Fruit fly (Drosophila melanogaster) whole organism, embryonic: ENCODE measurements around the gene Fancl.

Source experiments
- Ada2b ChIP-seq: fragments of 200-800 bp; sonication (Bioruptor generic); IDR thresholded peaks from 2 replicates; pipeline ENCODE4 v1.3.6; 2022; ENCODE audit warnings: missing biosample characterization, missing genetic modification characterization
- BtbVII ChIP-seq: fragments of 200-800 bp; sonication (Bioruptor generic); optimal IDR thresholded peaks from 3 replicates; lab custom pipeline; 2017; ENCODE audit warnings: missing biosample characterization, mild to moderate bottlenecking, missing genetic modification characterization
- CG10209 ChIP-seq: fragments of 200-800 bp; sonication (Bioruptor generic); optimal IDR thresholded peaks from 3 replicates; lab custom pipeline; 2017; ENCODE audit warnings: missing biosample characterization, mild to moderate bottlenecking, missing genetic modification characterization, missing genetic modification reagents
- CG10959 ChIP-seq: fragments of 200-800 bp; sonication (Bioruptor generic); IDR thresholded peaks from 2 replicates; pipeline ENCODE4 v1.3.6; 2022; ENCODE audit warnings: missing biosample characterization, missing genetic modification characterization
- CG11560 ChIP-seq: fragments of 200-800 bp; sonication (Bioruptor generic); IDR thresholded peaks from 3 replicates; pipeline ENCODE4 v1.3.6; 2022; ENCODE audit warnings: missing biosample characterization, missing genetic modification characterization
- CG12942 ChIP-seq: fragments of 200-800 bp; sonication (Bioruptor generic); optimal IDR thresholded peaks from 3 replicates; lab custom pipeline; 2016; ENCODE audit warnings: missing biosample characterization, missing genetic modification characterization
- CG1529 ChIP-seq: fragments of 200-800 bp; sonication (Bioruptor generic); optimal IDR thresholded peaks from 3 replicates; lab custom pipeline; 2018; ENCODE audit warnings: missing biosample characterization, missing genetic modification characterization
- CG15696 ChIP-seq: fragments of 200-800 bp; sonication (Bioruptor generic); optimal IDR thresholded peaks from 2 replicates; lab custom pipeline; 2019; ENCODE audit warnings: missing biosample characterization, mild to moderate bottlenecking, missing genetic modification characterization, moderate library complexity
- CG1603 ChIP-seq: fragments of 200-800 bp; sonication (Bioruptor generic); optimal IDR thresholded peaks from 2 replicates; lab custom pipeline; 2019; ENCODE audit warnings: missing biosample characterization, mild to moderate bottlenecking, missing genetic modification characterization, moderate library complexity
- CG18011 ChIP-seq: fragments of 200-800 bp; sonication (Bioruptor generic); optimal IDR thresholded peaks from 2 replicates; lab custom pipeline; 2017; ENCODE audit warnings: missing biosample characterization, missing genetic modification characterization, mild to moderate bottlenecking, moderate library complexity, missing genotype
- CG3065 ChIP-seq: fragments of 200-800 bp; sonication (Bioruptor generic); optimal IDR thresholded peaks from 2 replicates; lab custom pipeline; 2016; ENCODE audit warnings: missing biosample characterization, missing genetic modification characterization
- CG4282 ChIP-seq: fragments of 200-800 bp; sonication (Bioruptor generic); optimal IDR thresholded peaks from 2 replicates; lab custom pipeline; 2016; ENCODE audit warnings: missing biosample characterization, missing genetic modification characterization
- CG6854 ChIP-seq: fragments of 200-800 bp; sonication (Bioruptor generic); optimal IDR thresholded peaks from 3 replicates; lab custom pipeline; 2017; ENCODE audit warnings: missing biosample characterization, mild to moderate bottlenecking, missing genetic modification characterization
- CG7786 ChIP-seq: fragments of 200-800 bp; sonication (Bioruptor generic); optimal IDR thresholded peaks from 2 replicates; lab custom pipeline; 2016; ENCODE audit warnings: missing biosample characterization, missing genetic modification characterization
- CG8478 ChIP-seq: fragments of >200 bp; optimal IDR thresholded peaks from 2 replicates; lab custom pipeline; 2018
- CG9876 ChIP-seq: fragments of 200-800 bp; sonication (Bioruptor generic); optimal IDR thresholded peaks from 2 replicates; lab custom pipeline; 2016; ENCODE audit warnings: missing biosample characterization, missing genetic modification characterization
- CTCF ChIP-seq: fragments of 200-800 bp; sonication (Bioruptor generic); optimal IDR thresholded peaks from 2 replicates; lab custom pipeline; 2017; ENCODE audit warnings: missing biosample characterization, mild to moderate bottlenecking, missing genetic modification characterization, moderate library complexity
- D19A ChIP-seq: fragments of 200-800 bp; optimal IDR thresholded peaks from 3 replicates; lab custom pipeline; 2019; ENCODE audit warnings: missing biosample characterization, mild to moderate bottlenecking, missing genetic modification characterization, moderate library complexity
- D19B ChIP-seq: fragments of 200-800 bp; sonication (Bioruptor generic); optimal IDR thresholded peaks from 2 replicates; lab custom pipeline; 2017; ENCODE audit warnings: missing biosample characterization, mild to moderate bottlenecking, missing genetic modification characterization
- Dfd ChIP-seq, 2 experiments: fragments of >200 bp; optimal IDR thresholded peaks; 2 replicates each; lab custom pipeline; 2017; ENCODE audit warnings: missing biosample characterization in 2 of 2, missing genetic modification characterization in 2 of 2
- Elba2 ChIP-seq: fragments of 200-800 bp; sonication (Bioruptor generic); optimal IDR thresholded peaks from 3 replicates; lab custom pipeline; 2016; ENCODE audit warnings: missing biosample characterization, missing genetic modification characterization
- Fer1 ChIP-seq: fragments of 200-800 bp; sonication (Bioruptor generic); optimal IDR thresholded peaks from 2 replicates; lab custom pipeline; 2017; ENCODE audit warnings: missing biosample characterization, mild to moderate bottlenecking, missing genetic modification characterization
- Hey ChIP-seq: fragments of 200-800 bp; sonication (Bioruptor generic); optimal IDR thresholded peaks from 3 replicates; lab custom pipeline; 2018; ENCODE audit warnings: missing biosample characterization, mild to moderate bottlenecking, missing genetic modification characterization
- Hr3 ChIP-seq: fragments of 200-800 bp; sonication (Bioruptor generic); optimal IDR thresholded peaks from 3 replicates; lab custom pipeline; 2016; ENCODE audit warnings: missing biosample characterization, missing genetic modification characterization
- Lhr ChIP-seq: fragments of 200-800 bp; sonication (Bioruptor generic); optimal IDR thresholded peaks from 3 replicates; lab custom pipeline; 2017; ENCODE audit warnings: mild to moderate bottlenecking, missing biosample characterization, missing genetic modification reagents, missing genetic modification characterization
- NC2α ChIP-seq: fragments of 200-800 bp; sonication (Bioruptor generic); optimal IDR thresholded peaks from 2 replicates; lab custom pipeline; 2016; ENCODE audit warnings: missing biosample characterization, missing genetic modification characterization
- NC2β ChIP-seq: fragments of 200-800 bp; sonication (Bioruptor generic); optimal IDR thresholded peaks from 2 replicates; lab custom pipeline; 2016; ENCODE audit warnings: missing biosample characterization, missing genetic modification characterization
- NK7.1 ChIP-seq: fragments of 200-800 bp; sonication (Bioruptor generic); optimal IDR thresholded peaks from 3 replicates; lab custom pipeline; 2016; ENCODE audit warnings: missing biosample characterization, missing genetic modification characterization
- Opbp ChIP-seq: fragments of 200-800 bp; sonication (Bioruptor generic); IDR thresholded peaks from 3 replicates; pipeline ENCODE4 v1.3.6; 2022; ENCODE audit warnings: missing biosample characterization, missing genetic modification characterization; ENCODE audit not compliant: partially characterized antibody
- Pdp1 ChIP-seq, 2 experiments: fragments of 200-800 bp; sonication (Bioruptor generic); optimal IDR thresholded peaks; 3 replicates each; lab custom pipeline; 2016; ENCODE audit warnings: missing biosample characterization in 2 of 2, missing genetic modification characterization in 2 of 2, mild to moderate bottlenecking in 1 of 2, moderate library complexity in 1 of 2
- Ravus ChIP-seq: fragments of 200-800 bp; sonication (Bioruptor generic); IDR thresholded peaks from 2 replicates; pipeline ENCODE4 v1.3.6; 2022; ENCODE audit warnings: missing biosample characterization, missing genetic modification characterization
- Sox102F ChIP-seq: fragments of 200-800 bp; sonication (Bioruptor generic); optimal IDR thresholded peaks from 2 replicates; lab custom pipeline; 2018; ENCODE audit warnings: missing biosample characterization, mild to moderate bottlenecking, missing genetic modification characterization, moderate library complexity
- Usf ChIP-seq: fragments of 200-800 bp; sonication (Bioruptor generic); optimal IDR thresholded peaks from 2 replicates; lab custom pipeline; 2017; ENCODE audit warnings: missing genotype, missing biosample characterization, missing genetic modification characterization
- ato ChIP-seq: fragments of 200-800 bp; sonication (Bioruptor generic); IDR thresholded peaks from 2 replicates; pipeline ENCODE4 v1.3.6; 2022; ENCODE audit warnings: missing biosample characterization, missing genetic modification characterization; ENCODE audit not compliant: partially characterized antibody
- bab2 ChIP-seq: fragments of 200-800 bp; sonication (Bioruptor generic); optimal IDR thresholded peaks from 2 replicates; lab custom pipeline; 2016; ENCODE audit warnings: missing biosample characterization, missing genetic modification characterization
- bcd ChIP-seq: fragments of 200-800 bp; sonication (Bioruptor generic); optimal IDR thresholded peaks from 2 replicates; lab custom pipeline; 2017; ENCODE audit warnings: missing biosample characterization, mild to moderate bottlenecking, missing genetic modification characterization
- cg ChIP-seq: fragments of 200-800 bp; sonication (Bioruptor generic); optimal IDR thresholded peaks from 3 replicates; lab custom pipeline; 2019; ENCODE audit warnings: missing biosample characterization, mild to moderate bottlenecking, missing genetic modification characterization, moderate library complexity
- ci ChIP-seq: fragments of 200-800 bp; sonication (Bioruptor generic); IDR thresholded peaks from 3 replicates; pipeline ENCODE4 v1.3.6; 2022; ENCODE audit warnings: missing biosample characterization, missing genetic modification characterization
- crc ChIP-seq: fragments of 200-800 bp; sonication (Bioruptor generic); optimal IDR thresholded peaks from 2 replicates; lab custom pipeline; 2016; ENCODE audit warnings: missing biosample characterization, missing genetic modification characterization
- da ChIP-seq: fragments of 200-800 bp; sonication (Bioruptor generic); optimal IDR thresholded peaks from 2 replicates; lab custom pipeline; 2016; ENCODE audit warnings: missing biosample characterization, missing genetic modification characterization
- dan ChIP-seq: fragments of 200-800 bp; sonication (Bioruptor generic); IDR thresholded peaks from 2 replicates; pipeline ENCODE4 v1.3.6; 2022; ENCODE audit warnings: missing biosample characterization, missing genetic modification characterization
- hkb ChIP-seq, 2 experiments: fragments of 200-800 bp in 1 of 2; fragments of >200 bp in 1 of 2; sonication (Bioruptor generic) in 1 of 2; IDR thresholded peaks in 1 of 2; optimal IDR thresholded peaks in 1 of 2; 2 replicates each; pipeline versions ENCODE4 v1.3.6 to Lab custom; 2017 to 2022; ENCODE audit warnings: missing biosample characterization in 1 of 2, missing genetic modification characterization in 1 of 2
- mirr ChIP-seq: fragments of 200-800 bp; sonication (Bioruptor generic); optimal IDR thresholded peaks from 3 replicates; lab custom pipeline; 2018; ENCODE audit warnings: missing biosample characterization, mild to moderate bottlenecking, missing genetic modification characterization
- mld ChIP-seq: fragments of 200-800 bp; sonication (Bioruptor generic); IDR thresholded peaks from 3 replicates; pipeline ENCODE4 v1.3.6; 2022; ENCODE audit warnings: missing biosample characterization, missing genetic modification characterization; ENCODE audit not compliant: partially characterized antibody
- otp ChIP-seq: fragments of 200-800 bp; sonication (Bioruptor generic); IDR thresholded peaks from 3 replicates; pipeline ENCODE4, ENCODE4 v1.3.6; 2022; ENCODE audit warnings: missing biosample characterization, missing genetic modification characterization
- pfk ChIP-seq: fragments of 200-800 bp; sonication (Bioruptor generic); optimal IDR thresholded peaks from 2 replicates; lab custom pipeline; 2018; ENCODE audit warnings: missing biosample characterization, mild to moderate bottlenecking, missing genetic modification characterization, moderate library complexity
- pita ChIP-seq: fragments of 200-800 bp; sonication (Bioruptor generic); optimal IDR thresholded peaks from 2 replicates; lab custom pipeline; 2017; ENCODE audit warnings: missing biosample characterization, mild to moderate bottlenecking, missing genetic modification characterization
- sisA ChIP-seq: fragments of 200-800 bp; sonication (Bioruptor generic); IDR thresholded peaks from 2 replicates; pipeline ENCODE4 v1.3.6; 2022; ENCODE audit warnings: missing biosample characterization, missing genetic modification characterization
- trem ChIP-seq: fragments of 200-800 bp; optimal IDR thresholded peaks from 3 replicates; lab custom pipeline; 2019; ENCODE audit warnings: missing biosample characterization, mild to moderate bottlenecking, missing genetic modification characterization, moderate library complexity
- z ChIP-seq: fragments of 200-800 bp; sonication (Bioruptor generic); IDR thresholded peaks from 3 replicates; pipeline ENCODE4 v1.3.6; 2022; ENCODE audit warnings: missing biosample characterization, missing genetic modification characterization

Fancl gene

DNA sequence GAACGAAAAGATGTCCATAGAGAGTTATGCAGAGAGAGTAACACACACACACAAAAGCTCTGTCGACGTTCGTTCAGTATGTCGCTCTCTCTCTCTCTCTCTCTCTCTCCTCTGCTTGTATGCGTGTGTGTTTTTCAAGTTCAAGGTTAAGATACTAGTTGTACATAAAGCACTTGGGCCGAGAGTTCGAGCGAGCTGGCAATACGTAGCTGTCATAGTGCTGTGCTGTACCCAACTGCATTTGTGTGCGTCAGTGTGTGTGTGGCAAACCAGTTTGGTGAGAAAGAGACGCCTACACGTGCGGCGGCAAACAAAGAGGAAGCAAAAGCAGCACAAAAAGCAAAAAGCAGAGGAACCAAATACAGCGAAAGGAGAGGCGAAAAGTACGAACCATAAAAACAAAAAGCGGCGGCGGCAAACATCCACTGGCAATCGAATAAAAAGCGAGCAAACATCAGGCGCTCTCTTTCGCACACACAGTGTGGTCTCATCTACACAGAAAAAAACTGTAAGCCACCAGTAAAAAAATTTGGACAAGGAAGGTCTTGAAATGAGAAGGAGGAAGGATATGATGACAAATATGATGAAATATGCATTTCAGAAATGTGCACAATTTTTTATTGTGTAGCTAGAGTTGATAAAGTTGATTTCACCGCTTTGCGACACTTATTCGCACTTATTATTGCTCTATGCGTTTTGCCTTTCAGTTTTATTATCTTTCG, 34.7 kb upstream of the Fancl start (continued):
- no peak for TF ChIP-seq Elba2
- peak; percentile 52 for TF ChIP-seq bab2
- TF ChIP-seq sisA = peak; percentile 76
- TF ChIP-seq trem (tag; lab: Kevin White, UChicago) = no peak
- no peak for TF ChIP-seq pfk (GFP tag; lab: Kevin White, UChicago)
- peak; percentile 96 for TF ChIP-seq cg (GFP tag; lab: Kevin White, UChicago)
- TF ChIP-seq NK7.1 (GFP tag; lab: Kevin White, UChicago) = peak; percentile 58
- TF ChIP-seq hkb (optimal IDR thresholded peaks at IDR 0.05; lab: Kevin White, UChicago) = no peak
- peak; percentile 58 for TF ChIP-seq hkb (GFP tag; IDR thresholded peaks at IDR 0.05; lab: Robert Waterston, UW)
- TF ChIP-seq Ada2b (GFP tag; lab: Robert Waterston, UW) = peak; percentile 71
- peak; percentile 69 for TF ChIP-seq CG10209 (GFP tag; lab: Kevin White, UChicago)
- TF ChIP-seq CG8478 (lab: Kevin White, UChicago) = peak; percentile 96
- no peak for TF ChIP-seq CG15696
- TF ChIP-seq z (GFP tag; lab: Robert Waterston, UW) = no peak
- no peak for TF ChIP-seq ato
- peak; percentile 15 for TF ChIP-seq NC2α
- TF ChIP-seq CG3065 (GFP tag; lab: Kevin White, UChicago) = no peak
- no peak for TF ChIP-seq CTCF
- peak; percentile 52 for TF ChIP-seq CG6854
- TF ChIP-seq NC2β (GFP tag; lab: Kevin White, UChicago) = peak; percentile 8
- peak; percentile 62; the same call in 2 of the 3 replicates for TF ChIP-seq ci (GFP tag; lab: Robert Waterston, UW)
- TF ChIP-seq dan (GFP tag; lab: Robert Waterston, UW) = no peak
- peak; percentile 61 for TF ChIP-seq CG7786 (GFP tag; lab: Kevin White, UChicago)
- peak; percentile 42 for TF ChIP-seq Hr3 (GFP tag; lab: Kevin White, UChicago)
- TF ChIP-seq Sox102F = peak; percentile 68
- 0 out of 3 replicates have a peak, but pooled peaks have one; percentile 42 for TF ChIP-seq mld
- TF ChIP-seq da = peak; percentile 54
- no peak for TF ChIP-seq pita
- no peak for TF ChIP-seq Opbp (GFP tag; lab: Robert Waterston, UW)
- TF ChIP-seq CG11560 = 0 out of 3 replicates have a peak, but pooled peaks have one; percentile 34
- no peak for TF ChIP-seq CG10959 (GFP tag; lab: Robert Waterston, UW)
- TF ChIP-seq D19A (tag; lab: Kevin White, UChicago) = no peak
- peak; percentile 65 for TF ChIP-seq CG9876 (GFP tag; lab: Kevin White, UChicago)
- peak; percentile 45 for TF ChIP-seq mirr (GFP tag; lab: Kevin White, UChicago)
- peak; percentile 62 to 79 for TF ChIP-seq Pdp1 (GFP tag; optimal IDR thresholded peaks at IDR 0.05; lab: Kevin White, UChicago)
- TF ChIP-seq CG1529 (GFP tag; lab: Kevin White, UChicago) = no peak
- no peak for TF ChIP-seq Lhr (GFP tag; lab: Kevin White, UChicago)
- TF ChIP-seq bcd (GFP tag; lab: Kevin White, UChicago) = peak; percentile 77
- no peak for TF ChIP-seq Hey (tag; lab: Kevin White, UChicago)
- TF ChIP-seq otp (GFP tag; lab: Robert Waterston, UW) = no peak
- no peak for TF ChIP-seq Usf (GFP tag; lab: Kevin White, UChicago)
- TF ChIP-seq CG12942 = peak; percentile 39
- peak; percentile 4; the same call in 1 of the 2 replicates for TF ChIP-seq Ravus (GFP tag; lab: Robert Waterston, UW)
- peak; percentile 61 for TF ChIP-seq CG1603 (tag; lab: Kevin White, UChicago)
- peak; percentile 65 for TF ChIP-seq BtbVII (GFP tag; lab: Kevin White, UChicago)
- no peak for TF ChIP-seq CG4282 (GFP tag; lab: Kevin White, UChicago)
- TF ChIP-seq Dfd (GFP tag; optimal IDR thresholded peaks at IDR 0.05; lab: Kevin White, UChicago) = peak in 1 of 2 experiments; percentile 52
- TF ChIP-seq D19B (GFP tag; lab: Kevin White, UChicago) = peak; percentile 39
- peak; percentile 44 for TF ChIP-seq crc (GFP tag; lab: Kevin White, UChicago)
- TF ChIP-seq CG18011 (GFP tag; lab: Kevin White, UChicago) = peak; percentile 60
- peak; percentile 28 for TF ChIP-seq Fer1 (GFP tag; lab: Kevin White, UChicago)
